Fruit fly (Drosophila melanogaster) whole organism, pupa: ENCODE measurements around the gene CG34174.

ENCODE experiments used
- CG10348 ChIP-seq: fragments of 200-800 bp; sonication (Bioruptor generic); IDR thresholded peaks from 2 replicates; pipeline ENCODE4 v1.3.6; 2022; ENCODE audit warnings: missing biosample characterization, missing genetic modification characterization
- CG12605 ChIP-seq: fragments of 200-800 bp; sonication (Bioruptor generic); IDR thresholded peaks from 2 replicates; pipeline ENCODE4 v1.3.6; 2022; ENCODE audit warnings: missing biosample characterization, missing genetic modification characterization
- CG13204 ChIP-seq: fragments of 200-800 bp; sonication (Bioruptor generic); optimal IDR thresholded peaks from 2 replicates; lab custom pipeline; 2018; ENCODE audit warnings: missing biosample characterization, mild to moderate bottlenecking, missing genetic modification characterization, moderate library complexity
- CG32121 ChIP-seq: fragments of 200-800 bp; sonication (Bioruptor generic); IDR thresholded peaks from 2 replicates; pipeline ENCODE4 v1.3.6; 2022; ENCODE audit warnings: missing biosample characterization, missing genetic modification characterization
- CG4496 ChIP-seq: fragments of 200-800 bp; sonication (Bioruptor generic); IDR thresholded peaks from 3 replicates; pipeline ENCODE4 v1.3.6; 2022; ENCODE audit warnings: missing biosample characterization, missing genetic modification characterization
- CG8159 ChIP-seq: fragments of 200-800 bp; sonication (Bioruptor generic); optimal IDR thresholded peaks from 3 replicates; lab custom pipeline; 2018; ENCODE audit warnings: missing biosample characterization, mild to moderate bottlenecking, missing genetic modification characterization, moderate library complexity
- EcR ChIP-seq: fragments of 200-800 bp; sonication (Bioruptor generic); optimal IDR thresholded peaks from 3 replicates; lab custom pipeline; 2019; ENCODE audit warnings: missing biosample characterization, missing genetic modification characterization, mild to moderate bottlenecking, moderate library complexity, missing genetic modification reagents
- Pif1A ChIP-seq: fragments of 200-800 bp; sonication (Bioruptor generic); optimal IDR thresholded peaks from 3 replicates; lab custom pipeline; 2016; ENCODE audit warnings: missing biosample characterization, missing genetic modification characterization
- Snoo ChIP-seq: fragments of 200-800 bp; sonication (Bioruptor generic); optimal IDR thresholded peaks from 3 replicates; lab custom pipeline; 2017; ENCODE audit warnings: missing biosample characterization, mild to moderate bottlenecking, missing genetic modification characterization, inconsistent platforms
- rn ChIP-seq: fragments of 200-800 bp; sonication (Bioruptor generic); IDR thresholded peaks from 2 replicates; pipeline ENCODE4 v1.3.6; 2022; ENCODE audit warnings: missing biosample characterization, missing genetic modification characterization

DNA sequence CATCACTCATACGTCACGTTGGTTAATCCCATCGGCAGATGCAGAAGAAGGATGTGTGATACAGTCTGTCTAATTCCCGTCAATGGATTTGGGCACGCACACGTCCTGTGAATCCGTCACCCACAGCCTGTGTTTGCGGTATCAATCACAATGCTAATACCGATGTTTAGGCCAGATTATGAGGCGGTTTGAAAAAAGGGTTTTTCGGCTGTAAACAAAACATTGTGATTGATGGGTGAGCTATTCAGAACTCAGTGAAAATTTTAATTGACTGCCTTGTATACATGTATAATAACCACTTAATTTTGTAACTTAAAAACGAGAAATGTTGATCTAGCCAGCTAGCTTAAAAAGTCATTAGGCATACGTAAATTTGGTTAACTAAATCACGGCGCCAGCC, 49.1 kb downstream of the CG34174 start, which contains the start of gene CG4270:
- TF ChIP-seq CG12605 (no peak), Pif1A (GFP tag; lab: Kevin White, UChicago) (no peak), CG10348 (GFP tag; lab: Robert Waterston, UW) (no peak), CG32121 (GFP tag; lab: Robert Waterston, UW) (no peak), CG8159 (tag; lab: Kevin White, UChicago) (no peak), CG4496 (GFP tag; lab: Robert Waterston, UW) (no peak), Snoo (tag; lab: Kevin White, UChicago) (no peak), CG13204 (GFP tag; lab: Kevin White, UChicago) (no peak), EcR (GFP tag; lab: Kevin White, UChicago) (no peak), rn (GFP tag; lab: Robert Waterston, UW) (no peak)
